Fruit fly (Drosophila melanogaster) whole organism, pupa: ENCODE data around the gene CG31141.
A peak's percentile ranks its signal among the peaks of the same experiment; 100 is the strongest.

ENCODE experiments used
- CG17806 ChIP-seq: fragments of 200-800 bp; sonication (Bioruptor generic); optimal IDR thresholded peaks from 2 replicates; lab custom pipeline; 2018; ENCODE audit warnings: missing biosample characterization, mild to moderate bottlenecking, missing genetic modification characterization, moderate library complexity
- CG8301 ChIP-seq: fragments of 200-800 bp; sonication (Bioruptor generic); optimal IDR thresholded peaks from 2 replicates; lab custom pipeline; 2018; ENCODE audit warnings: missing biosample characterization, mild to moderate bottlenecking, missing genetic modification characterization
- EcR ChIP-seq: fragments of 200-800 bp; sonication (Bioruptor generic); optimal IDR thresholded peaks from 3 replicates; lab custom pipeline; 2019; ENCODE audit warnings: missing biosample characterization, missing genetic modification characterization, mild to moderate bottlenecking, moderate library complexity, missing genetic modification reagents

- TF ChIP-seq EcR (GFP tag; lab: Kevin White, UChicago) (peak; percentile 77), CG8301 (tag; lab: Kevin White, UChicago) (no peak), CG17806 (no peak)
These were observed 11.9 kb upstream of the CG31141 start for dm6 chr3R:23911073-23911690.
